Worm (Caenorhabditis elegans) whole organism, young adult: Measurements from ENCODE around the gene ugt-14.

Experiments
- B0336.3 ChIP-seq: fragments of 200-800 bp; sonication (Bioruptor generic); IDR thresholded peaks from 2 replicates; pipeline ENCODE4 v1.3.6; 2022; ENCODE audit warnings: missing genetic modification characterization, missing compliant biosample characterization
- C06A6.2 ChIP-seq: fragments of 200-800 bp; sonication (Bioruptor generic); conservative IDR thresholded peaks from 2 replicates; pipeline ENCODE4 v1.3.6; 2022; ENCODE audit warnings: missing genetic modification characterization, missing compliant biosample characterization
- C17E4.6 ChIP-seq: fragments of 200-800 bp; sonication (Bioruptor generic); IDR thresholded peaks from 2 replicates; pipeline ENCODE4 v1.3.6; 2022; ENCODE audit warnings: missing genetic modification reagents, missing genetic modification characterization, missing compliant biosample characterization
- F23B12.7 ChIP-seq: sonication (generic microtip); optimal IDR thresholded peaks from 2 replicates; lab custom pipeline; 2017; ENCODE audit warnings: missing genetic modification characterization, mild to moderate bottlenecking, missing compliant biosample characterization, antibody characterized with exemption, moderate library complexity; ENCODE audit not compliant: insufficient read depth
- F33H1.4 ChIP-seq: fragments of 200-800 bp; sonication (Bioruptor generic); IDR thresholded peaks from 2 replicates; pipeline ENCODE4 v1.3.6; 2022; ENCODE audit warnings: missing genetic modification reagents, missing genetic modification characterization, missing compliant biosample characterization
- F55B11.4 ChIP-seq: sonication (generic microtip); optimal IDR thresholded peaks from 2 replicates; lab custom pipeline; 2016; ENCODE audit warnings: missing compliant biosample characterization, missing genetic modification characterization, borderline replicate concordance; ENCODE audit not compliant: insufficient read depth
- T07F8.4 ChIP-seq: sonication (generic microtip); optimal IDR thresholded peaks from 2 replicates; lab custom pipeline; 2016; ENCODE audit warnings: mild to moderate bottlenecking, missing genetic modification characterization, moderate library complexity, missing compliant biosample characterization
- Y79H2A.3 ChIP-seq: fragments of 200-800 bp; sonication (Bioruptor generic); conservative IDR thresholded peaks from 2 replicates; pipeline ENCODE4 v1.3.6; 2022; ENCODE audit warnings: missing genetic modification reagents, missing genetic modification characterization, missing compliant biosample characterization
- ama-1 ChIP-seq, 3 experiments: fragments of 150-350 bp in 1 of 3; sonication (generic microtip) in 2 of 3; optimal IDR thresholded peaks; 2 replicates each; lab custom pipeline; 2014 to 2018; ENCODE audit warnings: missing biosample characterization in 2 of 3, missing genetic modification characterization in 2 of 3, missing genetic modification reagents in 2 of 3
- aptf-2 ChIP-seq: fragments of 200-800 bp; sonication (Bioruptor generic); conservative IDR thresholded peaks from 2 replicates; pipeline ENCODE4 v1.3.6; 2022; ENCODE audit warnings: missing genetic modification reagents, missing genetic modification characterization, missing compliant biosample characterization
- aptf-3 ChIP-seq: fragments of 200-800 bp; sonication (Bioruptor generic); IDR thresholded peaks from 2 replicates; pipeline ENCODE4 v1.3.6; 2022; ENCODE audit warnings: missing genetic modification characterization, missing compliant biosample characterization
- atf-7 ChIP-seq: sonication (generic microtip); optimal IDR thresholded peaks from 2 replicates; lab custom pipeline; 2017; ENCODE audit warnings: mild to moderate bottlenecking, missing genetic modification characterization, missing compliant biosample characterization
- athp-1 ChIP-seq: sonication (generic microtip); optimal IDR thresholded peaks from 2 replicates; lab custom pipeline; 2017; ENCODE audit warnings: mild to moderate bottlenecking, missing genetic modification characterization, missing compliant biosample characterization
- attf-5 ChIP-seq: fragments of 200-800 bp; sonication (Bioruptor generic); optimal IDR thresholded peaks from 2 replicates; lab custom pipeline; 2018; ENCODE audit warnings: mild to moderate bottlenecking, missing genetic modification characterization, missing compliant biosample characterization
- attf-6 ChIP-seq: fragments of 200-800 bp; sonication (Bioruptor generic); IDR thresholded peaks from 2 replicates; pipeline ENCODE4 v1.3.6; 2022; ENCODE audit warnings: missing genetic modification reagents, missing genetic modification characterization, missing compliant biosample characterization
- ceh-40 ChIP-seq: fragments of 200-800 bp; sonication (Bioruptor generic); IDR thresholded peaks from 2 replicates; pipeline ENCODE4 v1.3.6; 2022; ENCODE audit warnings: missing genetic modification characterization, missing compliant biosample characterization
- ceh-91 ChIP-seq: fragments of 200-800 bp; sonication (Bioruptor generic); IDR thresholded peaks from 2 replicates; pipeline ENCODE4 v1.3.6; 2022; ENCODE audit warnings: missing genetic modification reagents, missing genetic modification characterization, missing compliant biosample characterization
- chd-7 ChIP-seq: sonication (generic microtip); optimal IDR thresholded peaks from 2 replicates; lab custom pipeline; 2016; ENCODE audit warnings: mild to moderate bottlenecking, missing genetic modification characterization, moderate library complexity, missing compliant biosample characterization
- dpl-1 ChIP-seq: fragments of 150-350 bp; optimal IDR thresholded peaks from 2 replicates; lab custom pipeline; 2014; ENCODE audit warnings: missing biosample characterization, missing genetic modification reagents, missing genetic modification characterization
- egl-18 ChIP-seq: fragments of 200-800 bp; sonication (Bioruptor generic); IDR thresholded peaks from 2 replicates; pipeline ENCODE4 v1.3.6; 2022; ENCODE audit warnings: missing genetic modification reagents, missing genetic modification characterization, missing compliant biosample characterization
- hlh-26 ChIP-seq: fragments of 200-800 bp; sonication (Bioruptor generic); conservative IDR thresholded peaks from 2 replicates; pipeline ENCODE4 v1.3.6; 2022; ENCODE audit warnings: missing genetic modification reagents, missing genetic modification characterization, missing compliant biosample characterization
- hrde-1 ChIP-seq: sonication (generic microtip); optimal IDR thresholded peaks from 2 replicates; lab custom pipeline; 2016; ENCODE audit warnings: missing genetic modification characterization, mild to moderate bottlenecking, missing compliant biosample characterization, moderate library complexity, missing genotype, missing genetic modification reagents, borderline replicate concordance
- lin-40 ChIP-seq: sonication (generic microtip); optimal IDR thresholded peaks from 2 replicates; lab custom pipeline; 2016; ENCODE audit warnings: missing genetic modification characterization, mild to moderate bottlenecking, missing compliant biosample characterization, missing genotype, missing genetic modification reagents
- lir-1 ChIP-seq: fragments of 200-800 bp; sonication (Bioruptor generic); conservative IDR thresholded peaks from 2 replicates; pipeline ENCODE4 v1.3.6; 2022; ENCODE audit warnings: missing genetic modification reagents, missing genetic modification characterization, missing compliant biosample characterization
- lsl-1 ChIP-seq: fragments of 200-800 bp; sonication (Bioruptor generic); optimal IDR thresholded peaks from 2 replicates; lab custom pipeline; 2018; ENCODE audit warnings: mild to moderate bottlenecking, missing genetic modification characterization, moderate library complexity, missing compliant biosample characterization
- lsy-27 ChIP-seq: sonication (generic microtip); optimal IDR thresholded peaks from 2 replicates; lab custom pipeline; 2017; ENCODE audit warnings: missing genetic modification characterization, mild to moderate bottlenecking, missing compliant biosample characterization, antibody characterized with exemption, missing genotype, borderline replicate concordance; ENCODE audit not compliant: insufficient read depth
- madf-10 ChIP-seq: sonication (generic microtip); optimal IDR thresholded peaks from 2 replicates; lab custom pipeline; 2016; ENCODE audit warnings: mild to moderate bottlenecking, missing genetic modification characterization, missing compliant biosample characterization
- madf-3 ChIP-seq: fragments of 200-800 bp; sonication (Bioruptor generic); IDR thresholded peaks from 2 replicates; pipeline ENCODE4 v1.3.6; 2022; ENCODE audit warnings: missing genetic modification reagents, missing genetic modification characterization, missing compliant biosample characterization
- mxl-1 ChIP-seq: sonication (generic microtip); optimal IDR thresholded peaks from 2 replicates; lab custom pipeline; 2016; ENCODE audit warnings: missing genetic modification characterization, missing compliant biosample characterization
- nfya-1 ChIP-seq: sonication (generic microtip); optimal IDR thresholded peaks from 2 replicates; lab custom pipeline; 2017; ENCODE audit warnings: antibody characterized with exemption, missing compliant biosample characterization, missing genetic modification characterization, borderline replicate concordance; ENCODE audit not compliant: insufficient read depth
- nfya-2 ChIP-seq: fragments of 200-800 bp; sonication (Bioruptor generic); IDR thresholded peaks from 2 replicates; pipeline ENCODE4 v1.3.6; 2022; ENCODE audit warnings: missing genetic modification reagents, missing genetic modification characterization, missing compliant biosample characterization
- nhr-179 ChIP-seq: sonication (generic microtip); optimal IDR thresholded peaks from 2 replicates; lab custom pipeline; 2016; ENCODE audit warnings: mild to moderate bottlenecking, missing genetic modification characterization, missing compliant biosample characterization
- nhr-80 ChIP-seq: sonication (generic microtip); optimal IDR thresholded peaks from 2 replicates; lab custom pipeline; 2016; ENCODE audit warnings: missing genetic modification characterization, missing compliant biosample characterization
- snpc-1.1 ChIP-seq: sonication (generic microtip); optimal IDR thresholded peaks from 2 replicates; lab custom pipeline; 2017; ENCODE audit warnings: missing genetic modification characterization, mild to moderate bottlenecking, missing compliant biosample characterization, antibody characterized with exemption, moderate library complexity, missing genotype, missing genetic modification reagents; ENCODE audit not compliant: insufficient read depth
- snpc-3.4 ChIP-seq: sonication (generic microtip); optimal IDR thresholded peaks from 2 replicates; lab custom pipeline; 2017; ENCODE audit warnings: missing genetic modification characterization, mild to moderate bottlenecking, missing compliant biosample characterization, antibody characterized with exemption, moderate library complexity, missing genotype, missing genetic modification reagents
- zfh-2 ChIP-seq: fragments of 200-800 bp; sonication (Bioruptor generic); conservative IDR thresholded peaks from 2 replicates; pipeline ENCODE4 v1.3.6; 2022; ENCODE audit warnings: missing genetic modification reagents, missing genetic modification characterization, missing compliant biosample characterization
- ztf-25 ChIP-seq: fragments of 200-800 bp; sonication (Bioruptor generic); IDR thresholded peaks from 2 replicates; pipeline ENCODE4 v1.3.6; 2022; ENCODE audit warnings: missing genetic modification reagents, missing genetic modification characterization, missing compliant biosample characterization
- ztf-3 ChIP-seq: fragments of 200-800 bp; sonication (Bioruptor generic); optimal IDR thresholded peaks from 2 replicates; lab custom pipeline; 2018; ENCODE audit warnings: mild to moderate bottlenecking, missing genetic modification characterization, missing compliant biosample characterization

Gene ugt-14

DNA sequence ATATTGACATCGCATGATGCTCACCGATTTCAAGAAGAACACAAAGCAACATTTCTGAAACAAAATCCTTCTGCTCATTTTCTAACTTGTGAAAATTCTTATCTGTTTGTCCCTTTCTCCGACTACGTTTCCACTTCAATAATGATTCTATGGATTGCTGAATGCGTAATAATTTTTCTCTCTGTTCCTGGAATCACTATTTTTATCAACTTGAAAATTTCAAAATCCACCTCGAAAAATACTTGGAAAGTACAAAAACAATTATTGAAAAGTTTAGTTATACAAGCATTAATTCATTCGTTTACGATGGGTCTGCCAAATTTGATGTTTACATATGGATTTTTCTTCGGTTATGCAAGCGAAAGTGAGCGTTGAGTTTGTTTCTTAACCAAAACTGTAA is 16.0 kb downstream of the ugt-14 start, which contains the start of gene srh-22:
Gene srh-22, plus strand, starts transcription at position 301 of the 400 bp plus-strand sequence.
- TF ChIP-seq hrde-1 (tag; lab: Kevin White, UChicago) (no peak), attf-5 (GFP tag; lab: Kevin White, UChicago) (no peak), C06A6.2 (GFP tag; lab: Robert Waterston, UW) (no peak), C17E4.6 (GFP tag; lab: Robert Waterston, UW) (no peak), ztf-3 (GFP tag; lab: Kevin White, UChicago) (no peak), ama-1 (optimal IDR thresholded peaks at IDR 0.05; lab: Kevin White, UChicago) (no peak), ama-1 (GFP tag; optimal IDR thresholded peaks at IDR 0.05; lab: Kevin White, UChicago) (no peak)

DNA sequence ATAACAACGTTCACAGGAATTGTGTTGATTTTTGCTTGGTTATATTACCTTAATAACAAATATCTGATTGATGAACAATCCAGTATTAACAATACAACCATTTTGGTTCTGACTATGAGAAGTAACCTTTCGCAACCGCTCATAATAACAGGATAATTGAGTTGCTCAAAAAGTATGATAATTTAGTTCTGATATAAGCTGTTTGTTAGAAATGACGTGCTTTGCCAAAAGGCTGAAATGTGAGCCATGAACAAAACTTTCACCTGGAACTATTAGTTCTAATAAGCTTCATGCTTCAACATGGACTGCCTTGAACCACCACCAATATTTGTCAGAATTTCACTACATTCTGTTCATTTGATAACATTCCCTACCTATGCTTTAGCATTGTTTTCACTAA is 18.6 kb downstream of the ugt-14 start, which contains the start of gene srh-20:
Gene srh-20, plus strand, starts transcription at position 301 of the 400 bp plus-strand sequence.
- TF ChIP-seq snpc-1.1 (no peak), madf-3 (no peak), C06A6.2 (GFP tag; lab: Robert Waterston, UW) (no peak), B0336.3 (GFP tag; lab: Robert Waterston, UW) (no peak), aptf-2 (GFP tag; lab: Robert Waterston, UW) (no peak), aptf-3 (GFP tag; lab: Robert Waterston, UW) (no peak), T07F8.4 (tag; lab: Kevin White, UChicago) (no peak), F23B12.7 (no peak), egl-18 (GFP tag; lab: Robert Waterston, UW) (no peak), nhr-179 (tag; lab: Kevin White, UChicago) (no peak), ceh-40 (GFP tag; lab: Robert Waterston, UW) (no peak), atf-7 (tag; lab: Kevin White, UChicago) (no peak), ceh-91 (GFP tag; lab: Robert Waterston, UW) (no peak), lsy-27 (tag; lab: Kevin White, UChicago) (no peak), chd-7 (no peak)

- TF ChIP-seq lin-40 (tag; lab: Kevin White, UChicago) = no peak
- TF ChIP-seq nfya-2 = no peak
- TF ChIP-seq dpl-1 (GFP tag; lab: Kevin White, UChicago) = no peak
- no peak for TF ChIP-seq Y79H2A.3
- no peak for TF ChIP-seq mxl-1 (tag; lab: Kevin White, UChicago)
- no peak for TF ChIP-seq hrde-1 (tag; lab: Kevin White, UChicago)
- TF ChIP-seq snpc-3.4 = no peak
- no peak for TF ChIP-seq F33H1.4 (GFP tag; lab: Robert Waterston, UW)
- TF ChIP-seq zfh-2 = no peak
- TF ChIP-seq athp-1 = no peak
- TF ChIP-seq attf-6 (GFP tag; lab: Robert Waterston, UW) = no peak
- TF ChIP-seq chd-7 = no peak
- TF ChIP-seq hlh-26 (GFP tag; lab: Robert Waterston, UW) = no peak
- no peak for TF ChIP-seq lsl-1 (GFP tag; lab: Kevin White, UChicago)
- no peak for TF ChIP-seq ztf-25
- no peak for TF ChIP-seq F55B11.4
- TF ChIP-seq lir-1 (GFP tag; lab: Robert Waterston, UW) = no peak
- no peak for TF ChIP-seq madf-10
- no peak for TF ChIP-seq nfya-1 (tag; lab: Kevin White, UChicago)
- no peak for TF ChIP-seq nhr-80
These were observed 20.3 kb downstream of the ugt-14 start, which contains the start of gene srh-21 for ce11 chrV:4926371-4926770. Gene srh-21 (plus strand): TSS chrV:4926671.
